Worm (Caenorhabditis elegans): ENCODE data around the gene pals-34.

Gene pals-34

ce11 chrV:7956218-7956617 lies at the start of gene pals-34:
Gene pals-34 (minus strand): TSS chrV:7956497.
- no peak for TF ChIP-seq lin-13 (GFP tag; optimal IDR thresholded peaks at IDR 0.05)
- no peak for TF ChIP-seq unc-39 (tag; optimal IDR thresholded peaks at IDR 0.05)
- no peak for TF ChIP-seq lsy-2 (tag; optimal IDR thresholded peaks at IDR 0.05)
- no peak for TF ChIP-seq ctbp-1 (GFP tag; IDR thresholded peaks at IDR 0.05)
- TF ChIP-seq aha-1 (tag) = peak; percentile 24
- TF ChIP-seq daf-16 (GFP tag; optimal IDR thresholded peaks at IDR 0.05) = no peak
- peak; percentile 80 for TF ChIP-seq daf-16 (tag; optimal IDR thresholded peaks at IDR 0.05)

DNA sequence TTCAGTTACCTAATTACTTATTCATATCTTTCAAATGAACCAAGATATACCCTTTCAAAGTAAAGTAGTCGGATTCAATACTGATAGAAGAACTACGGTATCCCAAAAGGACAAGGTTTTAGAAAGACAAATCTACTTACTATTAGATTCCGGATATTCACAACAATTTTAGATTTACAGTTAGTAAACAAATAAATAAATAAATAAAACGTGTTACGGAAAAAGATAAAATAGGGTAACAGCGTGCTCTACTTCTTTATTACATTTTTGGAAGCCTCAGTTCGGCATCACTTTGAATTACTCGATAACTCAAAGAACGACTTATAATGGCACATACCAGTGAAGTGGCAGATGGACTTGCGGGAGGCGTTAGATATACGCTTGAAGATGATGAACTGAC lies 48.7 kb upstream of the pals-34 start, which contains the start of gene Y97E10AR.8:
TSS of gene Y97E10AR.8 (plus strand) at position 301 of the 400 bp plus-strand sequence.
- TF ChIP-seq nhr-11 (tag; optimal IDR thresholded peaks at IDR 0.05) = no peak
- TF ChIP-seq hlh-30 (tag; optimal IDR thresholded peaks at IDR 0.05; ENCODE audit: insufficient read depth) = no peak
- no peak for TF ChIP-seq skn-1 (tag; optimal IDR thresholded peaks at IDR 0.05)
- TF ChIP-seq ceh-20 (GFP tag; IDR thresholded peaks at IDR 0.05) = no peak
- TF ChIP-seq R02D3.7 (tag; optimal IDR thresholded peaks at IDR 0.05) = no peak
- TF ChIP-seq lim-7 (GFP tag; IDR thresholded peaks at IDR 0.05) = no peak
- TF ChIP-seq arid-1 (GFP tag; conservative IDR thresholded peaks at IDR 0.05) = no peak
- TF ChIP-seq ctbp-1 (GFP tag; IDR thresholded peaks at IDR 0.05) = no peak
- no peak for TF ChIP-seq nhr-237 (tag; optimal IDR thresholded peaks at IDR 0.05)
- TF ChIP-seq Y75B8A.6 (GFP tag; IDR thresholded peaks at IDR 0.05) = no peak
- TF ChIP-seq nhr-111 (GFP tag; optimal IDR thresholded peaks at IDR 0.05) = no peak
- TF ChIP-seq nhr-10 (tag; optimal IDR thresholded peaks at IDR 0.05) = no peak
- no peak for TF ChIP-seq nhr-42 (GFP tag; IDR thresholded peaks at IDR 0.05)
- no peak for TF ChIP-seq F10B5.3 (tag; optimal IDR thresholded peaks at IDR 0.05)
- no peak for TF ChIP-seq madf-5 (GFP tag; IDR thresholded peaks at IDR 0.05)
- no peak for TF ChIP-seq nhr-25 (tag; optimal IDR thresholded peaks at IDR 0.05; ENCODE audit: borderline replicate concordance, insufficient read depth)
- TF ChIP-seq F37D6.2 (tag; optimal IDR thresholded peaks at IDR 0.05) = no peak

DNA sequence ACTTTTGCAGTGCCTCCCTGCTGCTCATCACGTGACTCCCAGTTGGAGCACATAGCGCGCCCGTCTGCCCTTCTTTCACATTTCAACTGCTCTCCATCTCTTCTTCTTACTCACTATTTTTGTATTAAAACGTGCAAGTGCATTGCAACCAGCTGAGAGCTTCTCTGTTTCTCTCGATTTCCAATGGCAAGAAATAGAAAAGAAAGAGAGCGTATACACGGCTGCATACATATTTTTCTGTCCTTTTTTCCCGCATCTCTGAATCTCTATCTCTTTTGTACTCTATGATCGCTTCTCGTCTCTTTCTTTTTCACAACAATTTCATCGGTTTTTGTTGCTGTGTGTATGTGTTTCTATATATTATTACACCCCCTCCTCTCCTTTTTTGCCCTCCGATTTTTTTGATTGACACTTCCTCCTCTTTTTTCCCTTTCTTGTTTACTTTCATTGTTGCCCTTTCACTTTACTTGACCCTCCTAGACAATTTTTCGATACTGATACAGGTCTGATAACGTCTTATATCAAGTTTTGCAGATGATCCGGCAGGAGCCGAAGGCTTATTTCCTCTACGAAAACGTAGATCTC lies 44.7 kb upstream of the pals-34 start, which contains the start of gene Y97E10AR.1:
TSS of gene Y97E10AR.1 (plus strand) at position 535 of the 585 bp plus-strand sequence.
- TF ChIP-seq ceh-28 (tag; optimal IDR thresholded peaks at IDR 0.05) (no peak), nhr-77 (tag; optimal IDR thresholded peaks at IDR 0.05) (peak; percentile 76), jun-1 (tag; optimal IDR thresholded peaks at IDR 0.05) (peak; percentile 46), zip-11 (GFP tag; IDR thresholded peaks at IDR 0.05) (no peak), set-16 (GFP tag; IDR thresholded peaks at IDR 0.05) (no peak), F44E2.7 (GFP tag; IDR thresholded peaks at IDR 0.05) (no peak), lin-29 (GFP tag; IDR thresholded peaks at IDR 0.05) (no peak), ces-1 (GFP tag; optimal IDR thresholded peaks at IDR 0.05) (no peak), Y75B8A.6 (GFP tag; IDR thresholded peaks at IDR 0.05) (no peak), lsy-2 (tag; optimal IDR thresholded peaks at IDR 0.05) (peak; percentile 29 to 79), F10B5.3 (tag; optimal IDR thresholded peaks at IDR 0.05) (no peak), ceh-32 (tag; optimal IDR thresholded peaks at IDR 0.05; ENCODE audit: poor library complexity) (no peak), zip-2 (tag; optimal IDR thresholded peaks at IDR 0.05) (no peak), madf-5 (GFP tag; IDR thresholded peaks at IDR 0.05) (no peak), pqm-1 (tag; optimal IDR thresholded peaks at IDR 0.05) (peak; percentile 63), madf-9 (GFP tag; conservative IDR thresholded peaks at IDR 0.05) (peak; percentile 40; the same call in 1 of the 2 replicates), Y105C5A.15 (GFP tag; IDR thresholded peaks at IDR 0.05) (no peak), mxl-3 (GFP tag; optimal IDR thresholded peaks at IDR 0.05) (peak; percentile 75), nhr-48 (tag; optimal IDR thresholded peaks at IDR 0.05) (peak; percentile 86), lin-15B (tag; optimal IDR thresholded peaks at IDR 0.05) (no peak), mep-1 (tag; optimal IDR thresholded peaks at IDR 0.05) (peak; percentile 84), php-3 (GFP tag; IDR thresholded peaks at IDR 0.05) (no peak), lin-39 (tag; optimal IDR thresholded peaks at IDR 0.05) (no peak), zag-1 (tag; optimal IDR thresholded peaks at IDR 0.05) (no peak), cey-2 (tag; optimal IDR thresholded peaks at IDR 0.05; ENCODE audit: borderline replicate concordance, insufficient read depth) (no peak), nhr-10 (tag; optimal IDR thresholded peaks at IDR 0.05) (no peak), skn-1 (tag; optimal IDR thresholded peaks at IDR 0.05) (no peak), daf-16 (GFP tag; optimal IDR thresholded peaks at IDR 0.05) (peak in 1 of 2 experiments; percentile 75), daf-16 (tag; optimal IDR thresholded peaks at IDR 0.05) (peak; percentile 87), Y48G9A.11 (GFP tag; IDR thresholded peaks at IDR 0.05) (no peak), ama-1 (optimal IDR thresholded peaks at IDR 0.05) (no peak), dpl-1 (GFP tag; optimal IDR thresholded peaks at IDR 0.05) (peak; percentile 39), mdl-1 (tag; optimal IDR thresholded peaks at IDR 0.05) (peak in 1 of 2 experiments; percentile 86)

All from whole organism, L4 larva.